Fruit fly (Drosophila melanogaster): Measurements from ENCODE around the gene Fer1.
A peak's percentile ranks its signal among the peaks of the same experiment; 100 is the strongest.

Fer1 gene

DNA sequence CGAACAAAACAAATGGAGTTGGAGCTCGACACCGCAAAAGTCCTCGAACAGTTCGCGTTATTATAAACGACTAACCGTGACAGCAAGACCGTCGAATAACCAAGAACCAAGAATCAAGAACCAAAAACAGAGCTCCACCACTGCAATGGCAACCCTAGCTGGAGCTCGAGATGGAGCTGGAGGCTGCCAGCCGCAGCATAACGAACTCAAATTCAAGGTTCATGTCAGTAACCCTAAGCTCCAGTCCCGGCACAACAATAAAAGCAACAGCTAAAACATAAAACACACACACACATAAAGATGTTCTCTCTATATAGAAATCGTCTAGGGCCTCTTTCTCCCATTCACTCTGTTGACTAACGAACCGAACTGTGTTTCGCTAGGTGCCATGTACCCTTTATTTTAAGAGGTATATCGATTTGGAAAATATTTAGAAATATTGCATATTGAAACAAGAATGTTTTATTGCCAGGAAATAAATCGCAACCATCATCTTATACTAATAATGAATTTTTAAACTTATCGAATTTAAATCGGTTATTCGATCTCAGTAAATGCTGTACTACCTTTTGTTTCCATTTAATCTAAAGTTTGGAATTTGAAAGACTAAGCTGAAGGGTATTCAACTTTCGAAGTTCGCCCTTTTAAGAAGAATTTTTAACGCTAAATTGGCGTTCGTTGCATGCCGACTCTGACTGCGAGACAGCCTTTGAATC, 35.5 kb downstream of the Fer1 start (continued):
- TF ChIP-seq NC2β (GFP tag; optimal IDR thresholded peaks at IDR 0.05) (no peak), CG2120 (GFP tag; optimal IDR thresholded peaks at IDR 0.05) (no peak), bigmax (GFP tag; optimal IDR thresholded peaks at IDR 0.05) (no peak), CG15601 (tag; optimal IDR thresholded peaks at IDR 0.05) (peak; percentile 28), tup (GFP tag; optimal IDR thresholded peaks at IDR 0.05) (no peak)

- TF ChIP-seq slou (GFP tag; optimal IDR thresholded peaks at IDR 0.05) = no peak
- TF ChIP-seq Lim3 (GFP tag; IDR thresholded peaks at IDR 0.05) = no peak
- TF ChIP-seq Ets65A (GFP tag) = peak; percentile 62
- no peak for TF ChIP-seq her (GFP tag; optimal IDR thresholded peaks at IDR 0.05)
- TF ChIP-seq ranshi (GFP tag; IDR thresholded peaks at IDR 0.05) = no peak
- TF ChIP-seq HmgZ (tag; optimal IDR thresholded peaks at IDR 0.05) = no peak
- TF ChIP-seq aop (GFP tag; IDR thresholded peaks at IDR 0.05) = no peak
- TF ChIP-seq Hey (tag; optimal IDR thresholded peaks at IDR 0.05) = no peak
- TF ChIP-seq CG15479 (GFP tag; optimal IDR thresholded peaks at IDR 0.05) = no peak
- peak in 1 of 2 experiments; percentile 58 for TF ChIP-seq Pdp1 (GFP tag; optimal IDR thresholded peaks at IDR 0.05)
- TF ChIP-seq ttk (GFP tag; IDR thresholded peaks at IDR 0.05) = no peak
Measured at dm6 chr3R:7172978-7173377, 37.0 kb downstream of the Fer1 start.

dm6 chr3R:7174755-7175154, 38.7 kb downstream of the Fer1 start:
- TF ChIP-seq CG13287 (GFP tag; IDR thresholded peaks at IDR 0.05; ENCODE audit: partially characterized antibody) = no peak

DNA sequence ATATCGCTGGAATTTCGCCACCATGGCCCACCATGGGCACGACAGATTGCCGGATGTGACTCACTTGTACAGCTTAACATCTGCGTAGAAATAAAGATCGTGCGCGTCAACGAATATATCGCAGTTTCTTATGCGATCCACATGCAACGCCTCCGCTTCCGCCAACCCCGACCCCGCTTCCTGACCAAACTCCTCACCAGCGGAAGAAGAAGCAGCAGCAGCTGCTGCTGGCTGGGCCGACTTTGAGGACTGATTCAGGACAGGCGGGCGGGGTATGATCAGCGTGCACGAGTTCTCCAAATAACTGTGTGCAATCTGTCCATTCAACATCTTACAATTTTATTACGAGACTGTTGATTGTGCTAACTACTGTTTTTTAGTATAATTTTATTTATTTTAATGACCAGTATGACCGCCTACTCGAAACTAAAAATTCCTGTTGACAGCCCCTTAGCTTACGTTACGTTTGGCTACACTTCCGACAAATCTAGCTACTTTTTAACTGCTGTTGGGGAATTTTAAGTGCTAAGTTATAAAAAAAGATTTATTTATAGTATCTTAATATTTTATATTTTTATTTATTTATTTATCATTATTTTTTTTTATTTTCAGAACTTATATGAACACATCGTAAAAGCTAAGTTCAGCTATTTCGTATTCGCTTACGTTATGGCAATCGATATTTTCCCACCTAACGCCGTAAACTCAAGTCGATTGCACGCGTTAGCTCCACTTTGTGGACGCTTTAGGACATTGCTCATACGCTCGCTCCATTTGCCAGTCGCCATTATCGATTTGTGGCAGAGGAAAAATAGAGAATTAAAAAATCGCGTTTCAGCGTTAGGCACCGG, 50.5 kb downstream of the Fer1 start, which contains the start of the genes CG10055 and lap:
CG10055 (minus strand) TSS at position 432 of the 851 bp plus-strand sequence.
lap (plus strand) TSS at position 753 of the 851 bp plus-strand sequence.
- TF ChIP-seq Hey (tag; optimal IDR thresholded peaks at IDR 0.05) = no peak
- no peak for TF ChIP-seq CG9817 (tag; optimal IDR thresholded peaks at IDR 0.05)
- TF ChIP-seq wek (GFP tag; optimal IDR thresholded peaks at IDR 0.05) = no peak
- peak; percentile 93 for TF ChIP-seq gfzf (GFP tag; optimal IDR thresholded peaks at IDR 0.05)
- TF ChIP-seq bbx (GFP tag; IDR thresholded peaks at IDR 0.05; ENCODE audit: partially characterized antibody) = peak; percentile 47; the same call in 1 of the 2 replicates
- no peak for TF ChIP-seq zfh1 (GFP tag; IDR thresholded peaks at IDR 0.05)
- TF ChIP-seq CG4424 (GFP tag; optimal IDR thresholded peaks at IDR 0.05) = no peak
- no peak for TF ChIP-seq dan (GFP tag; IDR thresholded peaks at IDR 0.05)
- peak; percentile 55; the same call in 1 of the 4 replicates for TF ChIP-seq Dll (GFP tag; IDR thresholded peaks at IDR 0.05; ENCODE audit: partially characterized antibody)
- no peak for TF ChIP-seq unpg (GFP tag; optimal IDR thresholded peaks at IDR 0.05)
- peak; percentile 99 for TF ChIP-seq her (GFP tag; optimal IDR thresholded peaks at IDR 0.05)
- TF ChIP-seq Atf6 (GFP tag; IDR thresholded peaks at IDR 0.05) = no peak
- peak; percentile 22 for TF ChIP-seq stwl (tag; optimal IDR thresholded peaks at IDR 0.05)
- TF ChIP-seq unc-4 (GFP tag; IDR thresholded peaks at IDR 0.05; ENCODE audit: partially characterized antibody) = peak; percentile 42; the same call in 1 of the 2 replicates
- peak in 1 of 2 experiments; percentile 4 for TF ChIP-seq crp (GFP tag; optimal IDR thresholded peaks at IDR 0.05)
- TF ChIP-seq emc (GFP tag; optimal IDR thresholded peaks at IDR 0.05) = no peak
- TF ChIP-seq Pdp1 (GFP tag; optimal IDR thresholded peaks at IDR 0.05) = no peak
- TF ChIP-seq lmd (GFP tag; IDR thresholded peaks at IDR 0.05) = no peak
- peak; percentile 93 for TF ChIP-seq crol (GFP tag; IDR thresholded peaks at IDR 0.05)
- TF ChIP-seq CG15479 (GFP tag; optimal IDR thresholded peaks at IDR 0.05) = no peak
- no peak for TF ChIP-seq Stat92E (GFP tag; optimal IDR thresholded peaks at IDR 0.05)
- TF ChIP-seq MBD-R2 (GFP tag; IDR thresholded peaks at IDR 0.05) = peak; percentile 73
- TF ChIP-seq usp (GFP tag; optimal IDR thresholded peaks at IDR 0.05) = no peak
- no peak for TF ChIP-seq so (GFP tag; IDR thresholded peaks at IDR 0.05)
- TF ChIP-seq CG10366 (GFP tag; IDR thresholded peaks at IDR 0.05) = no peak
- TF ChIP-seq CG2712 (tag; optimal IDR thresholded peaks at IDR 0.05) = no peak
- TF ChIP-seq chinmo (GFP tag; IDR thresholded peaks at IDR 0.05; ENCODE audit: partially characterized antibody) = 0 out of 4 replicates have a peak, but pooled peaks have one; percentile 25
- TF ChIP-seq sima (GFP tag; optimal IDR thresholded peaks at IDR 0.05) = no peak
- no peak for TF ChIP-seq CG12236 (GFP tag; optimal IDR thresholded peaks at IDR 0.05)

All from whole organism, embryonic.